Worm (Caenorhabditis elegans) whole organism, L4 larva: ENCODE data around the gene C45H4.14.
A peak's percentile ranks its signal among the peaks of the same experiment; 100 is the strongest.

Experiments used
- F26F4.8 ChIP-seq: fragments of 200-800 bp; sonication (Bioruptor generic); conservative IDR thresholded peaks from 2 replicates; pipeline ENCODE4 v1.3.6; 2022; ENCODE audit warnings: missing genetic modification characterization, missing compliant biosample characterization
- F44E2.7 ChIP-seq: fragments of 200-800 bp; sonication (Bioruptor generic); IDR thresholded peaks from 2 replicates; pipeline ENCODE4 v2.1.2; 2022; ENCODE audit warnings: missing genetic modification characterization, missing compliant biosample characterization
- Y105C5A.15 ChIP-seq: fragments of 200-800 bp; sonication (Bioruptor generic); IDR thresholded peaks from 2 replicates; pipeline ENCODE4 v1.3.6; 2022; ENCODE audit warnings: missing genetic modification characterization, missing compliant biosample characterization
- ZK546.5 ChIP-seq, 2 experiments: sonication (generic microtip); optimal IDR thresholded peaks; 2 replicates each; lab custom pipeline; 2017; ENCODE audit warnings: missing biosample characterization in 2 of 2, missing genetic modification characterization in 2 of 2
- aha-1 ChIP-seq: fragments of 150-350 bp; peaks from one replicate; lab custom pipeline; 2014; ENCODE audit warnings: missing biosample characterization, missing genetic modification characterization
- arid-1 ChIP-seq: fragments of 200-800 bp; sonication (Bioruptor generic); conservative IDR thresholded peaks from 2 replicates; pipeline ENCODE4 v1.3.6; 2022; ENCODE audit warnings: missing genetic modification reagents, missing genetic modification characterization, missing compliant biosample characterization
- ceh-32 ChIP-seq: sonication (generic microtip); optimal IDR thresholded peaks from 2 replicates; lab custom pipeline; 2016; ENCODE audit warnings: mild to moderate bottlenecking, missing genetic modification characterization, missing compliant biosample characterization; ENCODE audit not compliant: poor library complexity
- ceh-82 ChIP-seq: sonication (generic microtip); optimal IDR thresholded peaks from 2 replicates; lab custom pipeline; 2017; ENCODE audit warnings: missing biosample characterization, missing genetic modification characterization
- daf-12 ChIP-seq: fragments of 150-350 bp; optimal IDR thresholded peaks from 2 replicates; lab custom pipeline; 2014; ENCODE audit warnings: missing biosample characterization, missing genetic modification reagents, missing genetic modification characterization
- daf-16 ChIP-seq, 3 experiments: sonication (generic microtip); optimal IDR thresholded peaks; 2 replicates each; lab custom pipeline; 2016 to 2017; ENCODE audit warnings: missing genetic modification characterization in 3 of 3, missing genetic modification reagents in 3 of 3, mild to moderate bottlenecking in 2 of 3, missing compliant biosample characterization in 2 of 3, missing biosample characterization in 1 of 3, moderate library complexity in 1 of 3
- dmd-6 ChIP-seq: fragments of 200-800 bp; sonication (Bioruptor generic); IDR thresholded peaks from 2 replicates; pipeline ENCODE4 v1.3.6; 2022; ENCODE audit warnings: missing genetic modification reagents, missing genetic modification characterization, missing compliant biosample characterization
- duxl-1 ChIP-seq: sonication (generic microtip); optimal IDR thresholded peaks from 2 replicates; lab custom pipeline; 2016; ENCODE audit warnings: mild to moderate bottlenecking, missing genetic modification characterization, moderate library complexity, missing compliant biosample characterization; ENCODE audit not compliant: poor library complexity
- dve-1 ChIP-seq: sonication (generic microtip); optimal IDR thresholded peaks from 2 replicates; lab custom pipeline; 2017; ENCODE audit warnings: antibody characterized with exemption, mild to moderate bottlenecking, missing genetic modification characterization, missing compliant biosample characterization; ENCODE audit not compliant: insufficient read depth
- egl-43 ChIP-seq: fragments of 200-800 bp; sonication (Bioruptor generic); IDR thresholded peaks from 2 replicates; pipeline ENCODE4 v1.3.6; 2022; ENCODE audit warnings: missing genetic modification reagents, missing genetic modification characterization, missing compliant biosample characterization
- fkh-10 ChIP-seq: fragments of 150-350 bp; optimal IDR thresholded peaks from 2 replicates; lab custom pipeline; 2014; ENCODE audit warnings: missing biosample characterization, missing genetic modification reagents, missing genetic modification characterization
- hlh-11 ChIP-seq: fragments of 200-800 bp; sonication (Bioruptor generic); optimal IDR thresholded peaks from 2 replicates; lab custom pipeline; 2018; ENCODE audit warnings: mild to moderate bottlenecking, missing genetic modification characterization, missing compliant biosample characterization
- hlh-30 ChIP-seq: sonication (generic microtip); optimal IDR thresholded peaks from 2 replicates; lab custom pipeline; 2017; ENCODE audit warnings: antibody characterized with exemption, mild to moderate bottlenecking, missing genetic modification characterization, missing compliant biosample characterization; ENCODE audit not compliant: insufficient read depth
- hmg-1.1 ChIP-seq: fragments of 200-800 bp; sonication (Bioruptor generic); IDR thresholded peaks from 2 replicates; pipeline ENCODE4 v1.3.6; 2022; ENCODE audit warnings: missing genetic modification reagents, missing genetic modification characterization, missing compliant biosample characterization
- lim-7 ChIP-seq: fragments of 200-800 bp; sonication (Bioruptor generic); IDR thresholded peaks from 2 replicates; pipeline ENCODE4 v1.3.6; 2022; ENCODE audit warnings: missing genetic modification characterization, missing compliant biosample characterization
- lin-15B ChIP-seq: fragments of 150-350 bp; sonication (generic microtip); optimal IDR thresholded peaks from 3 replicates; lab custom pipeline; 2014; ENCODE audit warnings: missing biosample characterization, missing genetic modification characterization
- lin-38 ChIP-seq: fragments of 200-800 bp; sonication (Bioruptor generic); IDR thresholded peaks from 2 replicates; pipeline ENCODE4 v1.3.6; 2022; ENCODE audit warnings: missing genetic modification reagents, missing genetic modification characterization, missing compliant biosample characterization
- lin-39 ChIP-seq: fragments of 150-350 bp; optimal IDR thresholded peaks from 2 replicates; lab custom pipeline; 2014; ENCODE audit warnings: missing biosample characterization, missing genetic modification reagents, missing genetic modification characterization
- lir-3 ChIP-seq: sonication (generic microtip); optimal IDR thresholded peaks from 2 replicates; lab custom pipeline; 2016; ENCODE audit warnings: mild to moderate bottlenecking, missing genetic modification characterization, missing compliant biosample characterization
- lsy-2 ChIP-seq, 2 experiments: fragments of 150-350 bp in 1 of 2; sonication (generic microtip) in 1 of 2; optimal IDR thresholded peaks; 2 replicates each; lab custom pipeline; 2014 to 2017; ENCODE audit warnings: missing biosample characterization in 2 of 2, missing genetic modification characterization in 2 of 2
- madf-9 ChIP-seq: fragments of 200-800 bp; sonication (Bioruptor generic); conservative IDR thresholded peaks from 2 replicates; pipeline ENCODE4 v1.3.6; 2022; ENCODE audit warnings: missing genetic modification reagents, missing genetic modification characterization, missing compliant biosample characterization
- mdl-1 ChIP-seq, 2 experiments: fragments of 150-350 bp in 1 of 2; sonication (generic microtip) in 1 of 2; optimal IDR thresholded peaks; 2 replicates each; lab custom pipeline; 2014 to 2017; ENCODE audit warnings: missing biosample characterization in 2 of 2, missing genetic modification characterization in 2 of 2
- mes-2 ChIP-seq: sonication (generic microtip); optimal IDR thresholded peaks from 2 replicates; lab custom pipeline; 2016; ENCODE audit warnings: missing genotype, mild to moderate bottlenecking, missing genetic modification characterization, missing compliant biosample characterization; ENCODE audit not compliant: poor library complexity, severe bottlenecking
- mxl-3 ChIP-seq: fragments of 200-800 bp; sonication (Bioruptor generic); optimal IDR thresholded peaks from 2 replicates; lab custom pipeline; 2018; ENCODE audit warnings: mild to moderate bottlenecking, missing genetic modification characterization, missing compliant biosample characterization
- nhr-102 ChIP-seq: sonication (generic microtip); optimal IDR thresholded peaks from 2 replicates; lab custom pipeline; 2016; ENCODE audit warnings: mild to moderate bottlenecking, missing genetic modification characterization, moderate library complexity, missing compliant biosample characterization
- nhr-111 ChIP-seq: fragments of 200-800 bp; sonication (Bioruptor generic); optimal IDR thresholded peaks from 2 replicates; lab custom pipeline; 2018; ENCODE audit warnings: mild to moderate bottlenecking, missing genetic modification characterization, missing compliant biosample characterization
- nhr-28 ChIP-seq: fragments of 150-350 bp; optimal IDR thresholded peaks from 2 replicates; lab custom pipeline; 2014; ENCODE audit warnings: missing biosample characterization, missing genetic modification characterization
- nhr-48 ChIP-seq: sonication (generic microtip); optimal IDR thresholded peaks from 2 replicates; lab custom pipeline; 2016; ENCODE audit warnings: mild to moderate bottlenecking, missing genetic modification characterization, missing compliant biosample characterization
- php-3 ChIP-seq: fragments of 200-800 bp; sonication (Bioruptor generic); IDR thresholded peaks from 2 replicates; pipeline ENCODE4 v1.3.6; 2022; ENCODE audit warnings: missing genetic modification reagents, missing genetic modification characterization, missing compliant biosample characterization
- pqm-1 ChIP-seq: sonication (generic microtip); optimal IDR thresholded peaks from 2 replicates; lab custom pipeline; 2017; ENCODE audit warnings: missing biosample characterization, missing genetic modification characterization
- saeg-2 ChIP-seq: fragments of 200-800 bp; sonication (Bioruptor generic); IDR thresholded peaks from 2 replicates; pipeline ENCODE4 v1.3.6; 2022; ENCODE audit warnings: missing genetic modification reagents, missing genetic modification characterization, missing compliant biosample characterization
- set-16 ChIP-seq: fragments of 200-800 bp; sonication (Bioruptor generic); IDR thresholded peaks from 2 replicates; pipeline ENCODE4 v1.3.6; 2022; ENCODE audit warnings: missing genetic modification reagents, missing genetic modification characterization, missing compliant biosample characterization
- skn-1 ChIP-seq: fragments of 150-350 bp; optimal IDR thresholded peaks from 2 replicates; lab custom pipeline; 2014; ENCODE audit warnings: missing biosample characterization, missing genetic modification characterization
- snpc-1.2 ChIP-seq: fragments of 200-800 bp; sonication (Bioruptor generic); IDR thresholded peaks from 2 replicates; pipeline ENCODE4 v1.3.6; 2022; ENCODE audit warnings: missing genetic modification reagents, missing genetic modification characterization, missing compliant biosample characterization
- spr-1 ChIP-seq: sonication (generic microtip); optimal IDR thresholded peaks from 2 replicates; lab custom pipeline; 2016; ENCODE audit warnings: mild to moderate bottlenecking, missing genetic modification characterization, missing compliant biosample characterization
- unc-62 ChIP-seq, 3 experiments: fragments of 150-350 bp in 1 of 3; sonication (generic microtip); optimal IDR thresholded peaks in 2 of 3; peaks in 1 of 3; 1 replicate in 1 of 3; 2 replicates in 2 of 3; lab custom pipeline; 2014 to 2017; ENCODE audit warnings: missing biosample characterization in 3 of 3, missing genetic modification characterization in 3 of 3, missing genetic modification reagents in 3 of 3, missing genotype in 1 of 3
- zag-1 ChIP-seq: fragments of 150-350 bp; optimal IDR thresholded peaks from 2 replicates; lab custom pipeline; 2014; ENCODE audit warnings: missing biosample characterization, missing genetic modification characterization
- zfp-3 ChIP-seq: fragments of 200-800 bp; sonication (Bioruptor generic); conservative IDR thresholded peaks from 2 replicates; pipeline ENCODE4 v1.3.6; 2022; ENCODE audit warnings: missing genetic modification reagents, missing genetic modification characterization, missing compliant biosample characterization

C45H4.14 gene

ce11 chrV:2201240-2201639 lies 42.0 kb upstream of the C45H4.14 start, which contains the start of gene cyp-32B1 (continued):
- TF ChIP-seq fkh-10 (no peak), nhr-102 (tag; lab: Kevin White, UChicago) (no peak), hlh-30 (tag; lab: Kevin White, UChicago) (no peak), aha-1 (no peak), unc-62 (GFP tag; optimal IDR thresholded peaks at IDR 0.05 in 1 of 2; lab: Kevin White, UChicago) (no peak), unc-62 (tag; optimal IDR thresholded peaks at IDR 0.05; lab: Kevin White, UChicago) (no peak), spr-1 (tag; lab: Kevin White, UChicago) (no peak), F44E2.7 (GFP tag; lab: Robert Waterston, UW) (no peak), pqm-1 (tag; lab: Kevin White, UChicago) (peak; percentile 29), php-3 (GFP tag; lab: Robert Waterston, UW) (0 out of 2 replicates have a peak, but pooled peaks have one; percentile 35), mxl-3 (no peak), Y105C5A.15 (GFP tag; lab: Robert Waterston, UW) (no peak), saeg-2 (GFP tag; lab: Robert Waterston, UW) (no peak), daf-12 (no peak), nhr-28 (tag; lab: Kevin White, UChicago) (peak; percentile 37), ceh-32 (tag; lab: Kevin White, UChicago) (no peak), lsy-2 (tag; optimal IDR thresholded peaks at IDR 0.05; lab: Kevin White, UChicago) (no peak), zfp-3 (GFP tag; lab: Robert Waterston, UW) (no peak), ceh-82 (tag; lab: Kevin White, UChicago) (no peak), arid-1 (no peak)

DNA sequence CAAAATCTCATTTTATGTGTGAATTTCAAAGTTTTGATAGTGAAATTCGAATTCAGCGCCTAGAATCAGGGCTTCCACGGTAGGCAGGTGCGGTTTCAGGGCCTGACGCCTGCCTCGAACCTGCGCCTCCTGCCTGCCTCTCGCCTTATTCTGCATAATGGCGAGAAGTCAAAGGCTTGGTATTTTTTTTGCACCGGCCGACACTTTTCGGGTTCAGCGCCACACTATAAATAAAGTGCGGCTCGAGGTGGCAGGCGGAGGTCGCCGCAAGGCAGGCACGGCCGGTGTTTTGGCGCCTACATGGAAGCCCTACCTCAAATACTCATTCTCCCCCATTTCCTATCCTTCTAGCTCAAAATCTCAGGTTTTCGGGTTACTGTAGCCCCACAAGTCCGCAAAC lies 41.2 kb upstream of the C45H4.14 start:
- TF ChIP-seq egl-43 (GFP tag; lab: Robert Waterston, UW): 0 out of 2 replicates have a peak, but pooled peaks have one; percentile 3
- no peak for TF ChIP-seq lin-39
- TF ChIP-seq madf-9 (GFP tag; lab: Robert Waterston, UW): no peak
- no peak for TF ChIP-seq ZK546.5 (tag; optimal IDR thresholded peaks at IDR 0.05; lab: Kevin White, UChicago)
- TF ChIP-seq set-16 (GFP tag; lab: Robert Waterston, UW): peak; percentile 69; the same call in 1 of the 2 replicates

DNA sequence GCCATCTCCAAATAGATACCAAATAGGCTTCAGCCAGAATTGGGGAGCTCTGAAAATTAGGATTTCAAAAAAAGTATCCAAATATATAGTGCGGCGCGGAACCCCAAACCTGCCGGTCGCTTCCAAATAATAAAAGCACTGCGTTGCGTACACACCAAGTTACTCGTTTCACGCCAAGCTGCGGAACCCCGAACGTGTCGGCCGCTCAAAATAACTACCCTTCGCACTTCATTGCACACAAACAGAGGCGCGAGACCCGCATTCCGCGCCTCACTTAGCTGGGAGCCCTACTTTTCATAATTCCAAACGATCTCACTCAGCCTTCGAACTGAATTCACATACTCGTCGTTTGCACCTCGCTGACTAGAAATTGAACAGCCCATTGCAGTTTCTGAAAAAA lies 40.4 kb upstream of the C45H4.14 start:
- TF ChIP-seq zag-1 (no peak), lin-15B (tag; lab: Kevin White, UChicago) (no peak), nhr-111 (GFP tag; lab: Kevin White, UChicago) (no peak), lim-7 (GFP tag; lab: Robert Waterston, UW) (no peak), lin-38 (GFP tag; lab: Robert Waterston, UW) (no peak), lir-3 (no peak), nhr-28 (tag; lab: Kevin White, UChicago) (no peak)

ce11 chrV:2192117-2192516 lies 32.9 kb upstream of the C45H4.14 start, which contains the start of gene nhr-13:
Gene nhr-13 (plus strand): TSS chrV:2192485.
- TF ChIP-seq mdl-1 (tag; optimal IDR thresholded peaks at IDR 0.05; lab: Kevin White, UChicago) (peak in 1 of 2 experiments; percentile 13), hmg-1.1 (GFP tag; lab: Robert Waterston, UW) (peak; percentile 56; the same call in 1 of the 2 replicates), daf-16 (GFP tag; optimal IDR thresholded peaks at IDR 0.05; lab: Kevin White, UChicago) (no peak), daf-16 (tag; optimal IDR thresholded peaks at IDR 0.05; lab: Kevin White, UChicago) (peak; percentile 47), dmd-6 (GFP tag; lab: Robert Waterston, UW) (peak; percentile 61), nhr-48 (tag; lab: Kevin White, UChicago) (no peak), nhr-28 (tag; lab: Kevin White, UChicago) (peak; percentile 53), F26F4.8 (GFP tag; lab: Robert Waterston, UW) (no peak), dve-1 (tag; lab: Kevin White, UChicago) (peak; percentile 11), skn-1 (tag; lab: Kevin White, UChicago) (no peak), hlh-11 (tag; lab: Kevin White, UChicago) (peak; percentile 35), hlh-30 (tag; lab: Kevin White, UChicago) (peak; percentile 53), duxl-1 (tag; lab: Kevin White, UChicago) (peak; percentile 30), aha-1 (peak; percentile 82), mes-2 (tag; lab: Kevin White, UChicago) (peak; percentile 29), snpc-1.2 (GFP tag; lab: Robert Waterston, UW) (no peak)
